Worm (Caenorhabditis elegans) whole organism, early embryonic: ENCODE results near the gene ZK809.1.

Experiments used
- B0310.2 ChIP-seq: sonication (generic microtip); optimal IDR thresholded peaks from 2 replicates; lab custom pipeline; 2016; ENCODE audit warnings: mild to moderate bottlenecking, missing genetic modification characterization, missing compliant biosample characterization
- F13C5.2 ChIP-seq: sonication (generic microtip); optimal IDR thresholded peaks from 2 replicates; lab custom pipeline; 2017; ENCODE audit warnings: mild to moderate bottlenecking, missing genetic modification characterization, inconsistent platforms, missing compliant biosample characterization
- aly-1 ChIP-seq: sonication (generic microtip); optimal IDR thresholded peaks from 2 replicates; lab custom pipeline; 2016; ENCODE audit warnings: missing genetic modification characterization, missing compliant biosample characterization
- ama-1 ChIP-seq: fragments of 150-350 bp; optimal IDR thresholded peaks from 2 replicates; lab custom pipeline; 2014
- ceh-13 ChIP-seq: fragments of 200-800 bp; sonication (Bioruptor generic); optimal IDR thresholded peaks from 2 replicates; lab custom pipeline; 2018; ENCODE audit warnings: mild to moderate bottlenecking, missing genetic modification characterization, missing compliant biosample characterization
- ceh-36 ChIP-seq: sonication (generic microtip); optimal IDR thresholded peaks from 2 replicates; lab custom pipeline; 2016; ENCODE audit warnings: missing genetic modification characterization, inconsistent platforms, missing compliant biosample characterization
- ets-7 ChIP-seq: sonication (generic microtip); optimal IDR thresholded peaks from 2 replicates; lab custom pipeline; 2016; ENCODE audit warnings: missing genotype, missing genetic modification characterization, missing compliant biosample characterization
- flt-1 ChIP-seq: fragments of 200-800 bp; sonication (Bioruptor generic); IDR thresholded peaks from 2 replicates; pipeline ENCODE4 v1.3.6; 2022; ENCODE audit warnings: missing genetic modification characterization, missing compliant biosample characterization
- hmbx-1 ChIP-seq: sonication (generic microtip); optimal IDR thresholded peaks from 2 replicates; lab custom pipeline; 2016; ENCODE audit warnings: mild to moderate bottlenecking, missing genetic modification characterization, missing compliant biosample characterization
- hmg-4 ChIP-seq: fragments of 200-800 bp; sonication (Bioruptor generic); optimal IDR thresholded peaks from 2 replicates; lab custom pipeline; 2018; ENCODE audit warnings: mild to moderate bottlenecking, missing genetic modification characterization, missing compliant biosample characterization
- hnd-1 ChIP-seq: sonication (generic microtip); optimal IDR thresholded peaks from 2 replicates; lab custom pipeline; 2016; ENCODE audit warnings: missing genetic modification characterization, missing compliant biosample characterization
- pes-1 ChIP-seq: fragments of 200-800 bp; sonication (Bioruptor generic); IDR thresholded peaks from 2 replicates; pipeline ENCODE4 v1.3.6; 2022; ENCODE audit warnings: missing genetic modification reagents, missing genetic modification characterization, missing compliant biosample characterization
- scrt-1 ChIP-seq: fragments of 200-800 bp; sonication (Bioruptor generic); IDR thresholded peaks from 2 replicates; pipeline ENCODE4 v1.3.6; 2022; ENCODE audit warnings: missing genetic modification characterization, missing compliant biosample characterization
- sea-1 ChIP-seq: fragments of 200-800 bp; sonication (Bioruptor generic); conservative IDR thresholded peaks from 2 replicates; pipeline ENCODE4 v1.3.6; 2022; ENCODE audit warnings: missing genetic modification characterization, missing compliant biosample characterization
- tbx-11 ChIP-seq: fragments of 200-800 bp; sonication (Bioruptor generic); IDR thresholded peaks from 2 replicates; pipeline ENCODE4 v1.3.6; 2022; ENCODE audit warnings: missing genetic modification characterization, missing compliant biosample characterization
- tbx-37 ChIP-seq: fragments of 200-800 bp; sonication (Bioruptor generic); conservative IDR thresholded peaks from 2 replicates; pipeline ENCODE4 v1.3.6; 2022; ENCODE audit warnings: missing genetic modification reagents, missing genetic modification characterization, missing compliant biosample characterization
- tra-4 ChIP-seq: sonication (generic microtip); optimal IDR thresholded peaks from 2 replicates; lab custom pipeline; 2017; ENCODE audit warnings: missing genetic modification characterization, missing compliant biosample characterization

The ZK809.1 gene

DNA sequence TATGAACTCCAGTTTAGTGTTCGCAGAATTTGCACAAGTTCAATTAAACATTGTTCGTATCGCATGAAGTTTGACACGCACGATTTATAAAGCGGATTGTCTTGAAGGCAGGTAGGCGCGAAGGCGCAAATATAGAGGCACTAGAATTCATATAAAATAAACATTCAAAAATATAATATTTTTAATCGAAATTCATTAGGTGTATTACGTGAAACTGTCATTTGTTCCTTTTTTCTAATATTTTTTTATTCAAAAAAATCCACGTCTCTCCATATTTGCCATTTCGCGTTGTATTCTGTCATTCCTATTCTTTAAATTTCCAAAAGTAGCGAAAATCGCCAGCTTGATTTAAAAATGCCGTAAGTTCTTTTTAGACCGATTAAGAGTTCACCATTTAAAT lies at the start of gene ZK809.1:
Gene ZK809.1 (plus strand): TSS at position 301 of the 400 bp plus-strand sequence.
- TF ChIP-seq tbx-37, result no peak
- no peak for TF ChIP-seq ceh-13 (GFP tag; lab: Kevin White, UChicago)
- no peak for TF ChIP-seq hmbx-1 (tag; lab: Kevin White, UChicago)
- TF ChIP-seq scrt-1 (GFP tag; lab: Robert Waterston, UW), result no peak
- TF ChIP-seq tbx-11 (GFP tag; lab: Robert Waterston, UW), result no peak

DNA sequence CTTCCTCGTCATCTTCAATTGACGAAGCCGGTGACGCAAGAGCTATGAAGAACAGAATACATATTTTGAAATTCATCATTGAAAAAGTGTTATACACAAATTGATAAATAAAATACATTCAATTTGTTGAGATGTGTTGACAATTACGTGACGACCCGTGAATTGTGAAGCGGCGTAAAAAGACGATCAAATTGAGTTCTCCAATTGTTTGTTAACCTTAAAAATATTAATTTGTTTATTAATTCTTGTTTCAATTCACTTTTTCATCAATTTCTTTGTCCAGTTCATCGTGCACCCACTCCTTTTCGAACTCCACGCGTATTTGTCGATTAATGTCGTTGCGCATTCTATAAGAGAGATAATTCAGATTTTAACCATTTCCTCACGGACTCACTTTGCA lies 49.7 kb upstream of the ZK809.1 start, which contains the start of gene spe-36:
Gene spe-36 (minus strand): TSS at position 101 of the 400 bp plus-strand sequence.
- TF ChIP-seq ets-7 (no peak), hnd-1 (tag; lab: Kevin White, UChicago) (no peak), hmbx-1 (tag; lab: Kevin White, UChicago) (no peak), flt-1 (GFP tag; lab: Robert Waterston, UW) (no peak), ama-1 (lab: Kevin White, UChicago) (no peak), hmg-4 (GFP tag; lab: Kevin White, UChicago) (no peak), ceh-36 (no peak), scrt-1 (GFP tag; lab: Robert Waterston, UW) (no peak), aly-1 (no peak), tbx-11 (GFP tag; lab: Robert Waterston, UW) (no peak), pes-1 (no peak), ceh-13 (GFP tag; lab: Kevin White, UChicago) (no peak), B0310.2 (tag; lab: Kevin White, UChicago) (no peak), tra-4 (no peak)

DNA sequence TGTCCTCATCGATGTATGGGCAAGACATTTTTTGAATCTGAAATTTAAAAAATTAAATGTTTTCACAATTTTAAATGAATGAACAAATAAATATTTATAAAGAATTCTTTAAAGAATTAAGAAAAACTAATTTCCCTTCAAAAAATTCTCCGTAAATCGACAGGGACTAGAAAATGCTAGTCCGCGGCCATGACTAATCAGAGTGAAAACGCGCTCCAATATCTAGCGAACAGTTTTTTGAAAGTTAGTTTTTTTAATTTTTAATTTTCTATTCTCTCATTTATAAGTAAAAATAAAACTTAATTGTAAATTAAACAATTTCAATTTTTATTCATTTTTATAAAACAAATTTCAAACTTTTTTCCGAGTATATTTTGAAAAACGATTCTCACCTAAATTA lies 49.1 kb upstream of the ZK809.1 start:
- TF ChIP-seq ceh-36, result no peak
- no peak for TF ChIP-seq ets-7
- TF ChIP-seq ceh-13 (GFP tag; lab: Kevin White, UChicago), result no peak
- no peak for TF ChIP-seq ama-1 (lab: Kevin White, UChicago)
- 0 out of 2 replicates have a peak, but pooled peaks have one; percentile 28 for TF ChIP-seq pes-1
- no peak for TF ChIP-seq tbx-11 (GFP tag; lab: Robert Waterston, UW)
- peak; percentile 73; the same call in 1 of the 2 replicates for TF ChIP-seq tbx-37

DNA sequence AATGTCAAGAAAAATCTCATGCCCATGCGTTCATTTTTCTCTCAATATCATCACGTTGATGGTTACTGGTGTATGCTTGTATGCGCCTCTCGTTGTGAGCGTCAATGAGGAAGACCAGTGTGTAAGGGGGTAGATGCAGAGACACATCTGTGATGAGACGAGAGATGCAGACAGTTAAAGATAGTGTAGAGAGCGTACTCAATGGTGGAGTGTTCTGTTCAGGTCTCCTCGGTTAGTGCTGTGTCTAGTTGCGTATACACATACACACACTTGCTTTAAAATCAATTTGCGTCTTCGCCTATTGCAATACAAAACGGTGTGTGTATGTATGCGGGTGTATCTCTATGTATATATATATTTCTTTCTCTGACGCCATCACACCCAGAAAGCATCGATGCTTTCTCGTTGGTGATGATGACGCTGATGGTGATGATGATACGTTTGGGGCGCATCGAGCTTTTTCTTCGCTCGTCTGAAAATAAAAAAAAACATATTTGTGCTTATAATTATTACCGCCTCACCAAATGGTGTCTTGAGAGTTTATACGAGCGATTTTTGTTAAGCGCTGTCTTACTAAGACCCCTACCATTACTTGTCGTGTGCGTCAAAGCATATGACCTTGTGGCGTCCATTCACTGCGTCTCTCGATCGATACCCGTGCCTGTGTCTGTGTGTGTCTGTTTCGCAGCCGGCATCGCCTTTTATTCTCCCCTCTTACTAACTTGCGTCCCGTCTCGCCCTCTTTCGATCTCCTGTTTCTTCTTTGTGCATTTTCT lies 48.3 kb upstream of the ZK809.1 start, which contains the start of gene F40F11.3:
Gene F40F11.3 (minus strand): TSS at position 589 of the 776 bp plus-strand sequence.
- TF ChIP-seq F13C5.2, result peak; percentile 64
- TF ChIP-seq flt-1 (GFP tag; lab: Robert Waterston, UW), result no peak
- TF ChIP-seq tbx-11 (GFP tag; lab: Robert Waterston, UW), result 0 out of 2 replicates have a peak, but pooled peaks have one; percentile 14
- no peak for TF ChIP-seq hnd-1 (tag; lab: Kevin White, UChicago)
- TF ChIP-seq hmg-4 (GFP tag; lab: Kevin White, UChicago), result peak; percentile 38

ce11 chrIV:11594191-11594673 lies 47.7 kb upstream of the ZK809.1 start, which contains the start of gene mig-38:
Gene mig-38 (plus strand): TSS chrIV:11594244.
- no peak for TF ChIP-seq hmbx-1 (tag; lab: Kevin White, UChicago)
- no peak for TF ChIP-seq ets-7
- TF ChIP-seq F13C5.2, result no peak
- TF ChIP-seq flt-1 (GFP tag; lab: Robert Waterston, UW), result no peak
- TF ChIP-seq sea-1 (GFP tag; lab: Robert Waterston, UW), result peak; percentile 48; the same call in 1 of the 2 replicates
- TF ChIP-seq pes-1, result no peak
- no peak for TF ChIP-seq B0310.2 (tag; lab: Kevin White, UChicago)
- TF ChIP-seq ceh-13 (GFP tag; lab: Kevin White, UChicago), result no peak
- TF ChIP-seq tra-4, result no peak
- TF ChIP-seq aly-1, result no peak
- TF ChIP-seq hnd-1 (tag; lab: Kevin White, UChicago), result no peak
- no peak for TF ChIP-seq scrt-1 (GFP tag; lab: Robert Waterston, UW)
- no peak for TF ChIP-seq tbx-11 (GFP tag; lab: Robert Waterston, UW)
- peak; percentile 45 for TF ChIP-seq hmg-4 (GFP tag; lab: Kevin White, UChicago)

DNA sequence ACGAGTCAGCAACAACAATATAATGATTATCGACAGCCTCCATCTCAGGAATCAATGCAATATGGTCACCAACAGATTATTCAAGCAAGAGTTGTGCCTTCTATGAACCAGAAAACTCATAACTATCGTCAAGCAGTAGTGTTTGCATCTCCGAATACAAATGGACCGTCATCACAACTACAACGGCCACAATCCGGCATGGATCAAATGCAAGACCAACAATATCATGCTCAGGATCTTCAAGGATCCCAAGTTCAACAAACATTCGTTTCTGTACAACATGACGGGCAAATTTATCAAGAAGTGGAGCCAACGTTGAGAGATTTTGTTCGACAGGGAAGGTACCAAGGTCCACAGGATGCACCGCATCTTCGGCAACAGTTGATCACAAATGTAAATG lies 44.8 kb upstream of the ZK809.1 start:
- TF ChIP-seq hmg-4 (GFP tag; lab: Kevin White, UChicago) (no peak), scrt-1 (GFP tag; lab: Robert Waterston, UW) (no peak)

DNA sequence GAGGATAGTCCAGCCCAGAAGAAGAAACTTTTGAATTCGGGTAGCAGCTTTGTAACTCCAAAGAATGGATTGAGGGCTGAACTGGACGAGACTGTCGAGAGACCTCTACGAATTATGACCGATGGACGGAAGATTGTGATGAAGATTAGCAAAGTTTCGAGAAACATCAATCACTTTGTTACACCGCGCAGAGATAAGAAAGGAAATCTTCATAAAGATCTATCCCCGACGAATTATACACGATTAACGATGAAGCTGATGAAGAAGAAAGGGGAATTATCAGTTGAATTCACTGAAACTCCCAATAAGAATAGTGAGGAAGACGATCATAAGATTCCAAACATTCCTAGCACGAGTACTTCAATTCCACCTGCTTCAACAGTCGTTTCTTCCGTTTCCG lies 42.2 kb upstream of the ZK809.1 start:
- no peak for TF ChIP-seq B0310.2 (tag; lab: Kevin White, UChicago)
- TF ChIP-seq aly-1, result no peak
- no peak for TF ChIP-seq scrt-1 (GFP tag; lab: Robert Waterston, UW)
- no peak for TF ChIP-seq tra-4
- no peak for TF ChIP-seq sea-1 (GFP tag; lab: Robert Waterston, UW)
- no peak for TF ChIP-seq hnd-1 (tag; lab: Kevin White, UChicago)
- TF ChIP-seq ceh-36, result no peak
- no peak for TF ChIP-seq ama-1 (lab: Kevin White, UChicago)
- no peak for TF ChIP-seq tbx-11 (GFP tag; lab: Robert Waterston, UW)
- no peak for TF ChIP-seq ets-7
- TF ChIP-seq pes-1, result no peak
- TF ChIP-seq ceh-13 (GFP tag; lab: Kevin White, UChicago), result no peak
- no peak for TF ChIP-seq F13C5.2
